Worm (Caenorhabditis elegans) whole organism, early embryonic: Measurements from ENCODE around the gene sdz-24.

Source experiments
- hnd-1 ChIP-seq: sonication (generic microtip); optimal IDR thresholded peaks from 2 replicates; lab custom pipeline; 2016; ENCODE audit warnings: missing genetic modification characterization, missing compliant biosample characterization
- scrt-1 ChIP-seq: fragments of 200-800 bp; sonication (Bioruptor generic); IDR thresholded peaks from 2 replicates; pipeline ENCODE4 v1.3.6; 2022; ENCODE audit warnings: missing genetic modification characterization, missing compliant biosample characterization
- sea-1 ChIP-seq: fragments of 200-800 bp; sonication (Bioruptor generic); conservative IDR thresholded peaks from 2 replicates; pipeline ENCODE4 v1.3.6; 2022; ENCODE audit warnings: missing genetic modification characterization, missing compliant biosample characterization

DNA sequence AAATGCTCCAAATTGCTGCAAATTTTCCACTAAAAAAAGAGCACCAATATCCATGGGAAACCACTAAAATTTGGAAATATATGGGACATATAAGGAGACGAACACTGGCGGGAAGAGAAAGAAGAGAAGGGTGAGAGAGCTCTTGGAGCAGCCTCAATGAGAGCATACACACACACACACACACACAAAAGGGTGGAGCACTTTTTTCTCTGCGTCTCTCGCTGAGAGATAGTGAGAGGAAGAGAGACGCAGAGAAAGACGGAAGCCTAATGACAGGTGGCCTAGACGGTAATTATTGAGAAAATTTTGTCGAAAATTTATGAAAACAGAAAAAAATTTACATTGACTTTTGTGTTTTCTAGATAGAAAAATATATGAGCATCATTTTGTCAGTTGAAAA is 36.0 kb upstream of the sdz-24 start:
- TF ChIP-seq scrt-1 (no peak), sea-1 (no peak), hnd-1 (tag; lab: Kevin White, UChicago) (no peak)
